Fruit fly (Drosophila melanogaster) S2 (cell line): ENCODE results near the gene Flo2.

ENCODE experiments used
- CG8478 ChIP-seq: fragments of >200 bp; optimal IDR thresholded peaks from 2 replicates; lab custom pipeline; 2018
- CTCF ChIP-seq, 2 experiments: fragments of >200 bp; optimal IDR thresholded peaks; 2 replicates each; lab custom pipeline; 2018

The Flo2 gene

dm6 chrX:14839739-14840347 lies 667 bp downstream of the Flo2 start:
- TF ChIP-seq CTCF (optimal IDR thresholded peaks at IDR 0.05; lab: Kevin White, UChicago) (no peak), CG8478 (no peak)

- TF ChIP-seq CTCF (optimal IDR thresholded peaks at IDR 0.05; lab: Kevin White, UChicago), result no peak
Observed at dm6 chrX:14840417-14840872, 1.3 kb downstream of the Flo2 start.

dm6 chrX:14841893-14842505 lies 2.8 kb downstream of the Flo2 start:
- TF ChIP-seq CG8478 (no peak), CTCF (optimal IDR thresholded peaks at IDR 0.05; lab: Kevin White, UChicago) (no peak)

- no peak for TF ChIP-seq CTCF (optimal IDR thresholded peaks at IDR 0.05; lab: Kevin White, UChicago)
Observed at dm6 chrX:14844657-14845056, 5.5 kb downstream of the Flo2 start, which contains the start of gene CG12539. Gene CG12539, minus strand, starts transcription at chrX:14844757.

dm6 chrX:14846116-14846614 lies 7.0 kb downstream of the Flo2 start:
- no peak for TF ChIP-seq CTCF (optimal IDR thresholded peaks at IDR 0.05; lab: Kevin White, UChicago)
- TF ChIP-seq CG8478, result no peak

- TF ChIP-seq CG8478, result no peak
- no peak for TF ChIP-seq CTCF (optimal IDR thresholded peaks at IDR 0.05; lab: Kevin White, UChicago)
Observed at dm6 chrX:14848755-14849354, 9.7 kb downstream of the Flo2 start, which contains the start of gene CG9522. Gene CG9522, minus strand, starts transcription at chrX:14848808.

dm6 chrX:14850069-14850468 lies 10.9 kb downstream of the Flo2 start:
- TF ChIP-seq CTCF (optimal IDR thresholded peaks at IDR 0.05; lab: Kevin White, UChicago) (no peak), CG8478 (no peak)

dm6 chrX:14853153-14853672 lies 14.0 kb downstream of the Flo2 start, which contains the start of gene CG9521:
Gene CG9521, minus strand, starts transcription at chrX:14853269.
- TF ChIP-seq CTCF (optimal IDR thresholded peaks at IDR 0.05; lab: Kevin White, UChicago), result no peak
- TF ChIP-seq CG8478, result no peak

dm6 chrX:14856261-14856660 lies 17.1 kb downstream of the Flo2 start, which contains the start of gene CG9519:
Gene CG9519, minus strand, starts transcription at chrX:14856361.
- no peak for TF ChIP-seq CG8478
- TF ChIP-seq CTCF (optimal IDR thresholded peaks at IDR 0.05; lab: Kevin White, UChicago), result no peak

- TF ChIP-seq CTCF (optimal IDR thresholded peaks at IDR 0.05; lab: Kevin White, UChicago) (no peak), CG8478 (no peak)
Observed at dm6 chrX:14857883-14858282, 18.7 kb downstream of the Flo2 start.

dm6 chrX:14858951-14859350 lies 19.8 kb downstream of the Flo2 start, which contains the start of gene CG46399:
Gene CG46399, plus strand, starts transcription at chrX:14859251.
- no peak for TF ChIP-seq CG8478
- TF ChIP-seq CTCF (optimal IDR thresholded peaks at IDR 0.05; lab: Kevin White, UChicago), result no peak

dm6 chrX:14862494-14862893 lies 23.3 kb downstream of the Flo2 start:
- TF ChIP-seq CG8478 (no peak), CTCF (optimal IDR thresholded peaks at IDR 0.05; lab: Kevin White, UChicago) (no peak)

- TF ChIP-seq CTCF (optimal IDR thresholded peaks at IDR 0.05; lab: Kevin White, UChicago) (no peak), CG8478 (no peak)
Observed at dm6 chrX:14866911-14867310, 27.7 kb downstream of the Flo2 start.

dm6 chrX:14868414-14868813 lies 29.2 kb downstream of the Flo2 start:
- TF ChIP-seq CTCF (optimal IDR thresholded peaks at IDR 0.05; lab: Kevin White, UChicago) (no peak), CG8478 (no peak)

dm6 chrX:14871028-14871427 lies 31.9 kb downstream of the Flo2 start, which contains the start of gene CG9518:
Gene CG9518, minus strand, starts transcription at chrX:14871181.
- no peak for TF ChIP-seq CG8478
- TF ChIP-seq CTCF (optimal IDR thresholded peaks at IDR 0.05; lab: Kevin White, UChicago), result no peak

- TF ChIP-seq CTCF (optimal IDR thresholded peaks at IDR 0.05; lab: Kevin White, UChicago), result peak; percentile 61 to 71
- TF ChIP-seq CG8478, result no peak
Observed at dm6 chrX:14878917-14879316, 39.7 kb downstream of the Flo2 start.
